Worm (Caenorhabditis elegans) whole organism, L2 larva: Measurements from ENCODE around the gene C13A2.9.

Source experiments
- lsy-2 ChIP-seq, 2 experiments: fragments of 150-350 bp in 1 of 2; sonication (generic microtip) in 1 of 2; optimal IDR thresholded peaks; 2 replicates each; lab custom pipeline; 2014 to 2017; ENCODE audit warnings: missing biosample characterization in 2 of 2, missing genetic modification characterization in 2 of 2
- nhr-10 ChIP-seq: sonication (generic microtip); optimal IDR thresholded peaks from 2 replicates; lab custom pipeline; 2017; ENCODE audit warnings: missing biosample characterization, missing genetic modification characterization
- nhr-12 ChIP-seq: fragments of 150-350 bp; optimal IDR thresholded peaks from 2 replicates; lab custom pipeline; 2014; ENCODE audit warnings: missing biosample characterization, missing genetic modification characterization

- TF ChIP-seq nhr-12 (tag; lab: Kevin White, UChicago) = no peak
- TF ChIP-seq lsy-2 (tag; optimal IDR thresholded peaks at IDR 0.05; lab: Kevin White, UChicago) = no peak
- no peak for TF ChIP-seq nhr-10 (tag; lab: Kevin White, UChicago)
Observed at ce11 chrV:7225894-7226293, 38.0 kb downstream of the C13A2.9 start.
